Fruit fly (Drosophila melanogaster): Measurements from ENCODE around the gene Aos1.

Aos1 gene

DNA sequence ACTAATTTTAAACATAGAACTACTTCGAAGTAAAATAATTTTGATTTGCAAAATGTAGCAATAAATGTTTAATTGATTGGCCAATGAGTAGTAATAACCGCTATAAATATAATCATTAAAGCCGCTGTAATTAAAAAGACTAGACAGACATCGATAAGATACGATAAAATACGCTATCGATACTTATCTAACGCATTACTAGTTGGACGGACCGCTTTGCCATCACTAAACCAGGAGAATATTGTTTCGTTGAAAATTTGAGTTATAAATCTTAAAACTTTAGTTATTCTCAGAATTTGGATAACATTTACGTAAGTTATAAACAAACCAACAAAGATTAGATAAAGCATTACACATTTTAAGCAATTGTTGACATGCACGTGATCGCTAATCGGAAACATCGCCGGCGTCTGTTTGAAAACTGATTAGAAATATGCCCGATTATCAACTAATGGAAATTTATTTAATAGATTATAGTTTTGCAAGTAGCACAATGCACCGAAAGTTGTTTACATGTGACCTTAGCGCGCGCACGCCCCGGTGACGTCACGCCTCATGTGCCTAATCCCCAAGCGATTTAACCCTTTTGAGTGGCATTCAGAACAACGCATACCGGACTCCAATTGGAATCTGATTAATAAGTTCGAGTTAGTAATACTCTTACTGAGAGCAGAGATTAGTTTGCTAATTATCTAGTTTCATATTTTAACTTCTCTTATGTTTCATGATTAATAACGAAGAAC, 6.0 kb upstream of the Aos1 start, which contains the start of gene Desat1 (continued):
- no peak for TF ChIP-seq mam (GFP tag; optimal IDR thresholded peaks at IDR 0.05)
- no peak for TF ChIP-seq Lhr (GFP tag; optimal IDR thresholded peaks at IDR 0.05)
- no peak for TF ChIP-seq Elba2 (GFP tag; optimal IDR thresholded peaks at IDR 0.05)
- peak; percentile 90 for TF ChIP-seq Bgb (GFP tag; IDR thresholded peaks at IDR 0.05; ENCODE audit: partially characterized antibody)
- TF ChIP-seq mirr (GFP tag; optimal IDR thresholded peaks at IDR 0.05): no peak
- peak; percentile 49 for TF ChIP-seq CG4617 (GFP tag; optimal IDR thresholded peaks at IDR 0.05; ENCODE audit: borderline replicate concordance)
- TF ChIP-seq CG4360 (GFP tag; IDR thresholded peaks at IDR 0.05): no peak
- no peak for TF ChIP-seq klu (GFP tag; IDR thresholded peaks at IDR 0.05)
- peak; percentile 54 for TF ChIP-seq MBD-R2 (GFP tag; IDR thresholded peaks at IDR 0.05)
- peak; percentile 14 for TF ChIP-seq CTCF (GFP tag; optimal IDR thresholded peaks at IDR 0.05)
- no peak for TF ChIP-seq CG12942 (GFP tag; optimal IDR thresholded peaks at IDR 0.05)
- TF ChIP-seq CG12299 (tag; optimal IDR thresholded peaks at IDR 0.05): no peak
- TF ChIP-seq CG16779 (GFP tag; IDR thresholded peaks at IDR 0.05): no peak
- no peak for TF ChIP-seq CG11504 (tag; optimal IDR thresholded peaks at IDR 0.05)
- TF ChIP-seq CG34422 (GFP tag; IDR thresholded peaks at IDR 0.05): no peak
- no peak for TF ChIP-seq CG11398 (GFP tag; optimal IDR thresholded peaks at IDR 0.05)
- TF ChIP-seq sd (tag; optimal IDR thresholded peaks at IDR 0.05): peak; percentile 29
- TF ChIP-seq chn (GFP tag; optimal IDR thresholded peaks at IDR 0.05): no peak
- no peak for TF ChIP-seq Dfd (GFP tag; optimal IDR thresholded peaks at IDR 0.05)
- no peak for TF ChIP-seq D (optimal IDR thresholded peaks at IDR 0.05)
- TF ChIP-seq D (GFP tag; optimal IDR thresholded peaks at IDR 0.05): no peak
- TF ChIP-seq Hand (GFP tag; optimal IDR thresholded peaks at IDR 0.05): no peak
- no peak for TF ChIP-seq CG2678 (tag; optimal IDR thresholded peaks at IDR 0.05)
- no peak for TF ChIP-seq gce (GFP tag; IDR thresholded peaks at IDR 0.05)
- no peak for TF ChIP-seq CG15269 (tag; optimal IDR thresholded peaks at IDR 0.05)
- TF ChIP-seq tll (GFP tag; optimal IDR thresholded peaks at IDR 0.05): no peak
- TF ChIP-seq CG15479 (GFP tag; optimal IDR thresholded peaks at IDR 0.05): no peak
- no peak for TF ChIP-seq grn (GFP tag; optimal IDR thresholded peaks at IDR 0.05)
- peak; percentile 23 for TF ChIP-seq CG33557 (GFP tag; optimal IDR thresholded peaks at IDR 0.05)
- TF ChIP-seq so (GFP tag; IDR thresholded peaks at IDR 0.05): no peak
- TF ChIP-seq CG15696 (tag; optimal IDR thresholded peaks at IDR 0.05): no peak
- no peak for TF ChIP-seq al (GFP tag; IDR thresholded peaks at IDR 0.05)
- TF ChIP-seq Med (GFP tag): peak; percentile 72
- no peak for TF ChIP-seq Oli (tag; optimal IDR thresholded peaks at IDR 0.05)
- TF ChIP-seq CG10462 (GFP tag; optimal IDR thresholded peaks at IDR 0.05): no peak
- no peak for TF ChIP-seq CG9727 (GFP tag; optimal IDR thresholded peaks at IDR 0.05)
- peak; percentile 77 for TF ChIP-seq nerfin-2 (GFP tag; IDR thresholded peaks at IDR 0.05; ENCODE audit: partially characterized antibody)
- no peak for TF ChIP-seq CG4730 (GFP tag; IDR thresholded peaks at IDR 0.05)
- TF ChIP-seq p53 (GFP tag; optimal IDR thresholded peaks at IDR 0.05): no peak
- no peak for TF ChIP-seq Awh (GFP tag; IDR thresholded peaks at IDR 0.05)
- no peak for TF ChIP-seq wek (GFP tag; optimal IDR thresholded peaks at IDR 0.05)
- TF ChIP-seq lola (GFP tag; optimal IDR thresholded peaks at IDR 0.05): no peak
- TF ChIP-seq Nf-YC (tag; optimal IDR thresholded peaks at IDR 0.05): no peak
- TF ChIP-seq CG13894 (tag; optimal IDR thresholded peaks at IDR 0.05): no peak
- no peak for TF ChIP-seq gsb (GFP tag; IDR thresholded peaks at IDR 0.05)
- no peak for TF ChIP-seq CG2202 (tag; optimal IDR thresholded peaks at IDR 0.05)
- TF ChIP-seq Taf1 (GFP tag; IDR thresholded peaks at IDR 0.05): no peak
- no peak for TF ChIP-seq CG6654 (GFP tag; optimal IDR thresholded peaks at IDR 0.05)
- TF ChIP-seq Atf3 (GFP tag; optimal IDR thresholded peaks at IDR 0.05): no peak
- no peak for TF ChIP-seq ac (GFP tag; optimal IDR thresholded peaks at IDR 0.05)
- no peak for TF ChIP-seq Dbx (GFP tag; IDR thresholded peaks at IDR 0.05)
